Worm (Caenorhabditis elegans) whole organism, L3 larva: ENCODE results near the gene Y39B6A.13.

Source experiments
- elt-2 ChIP-seq: sonication (generic microtip); optimal IDR thresholded peaks from 2 replicates; lab custom pipeline; 2016; ENCODE audit warnings: missing genetic modification reagents, mild to moderate bottlenecking, missing genetic modification characterization, missing compliant biosample characterization
- mdl-1 ChIP-seq: fragments of 150-350 bp; optimal IDR thresholded peaks from 2 replicates; lab custom pipeline; 2014; ENCODE audit warnings: missing biosample characterization, missing genetic modification characterization
- nhr-11 ChIP-seq: fragments of 150-350 bp; optimal IDR thresholded peaks from 2 replicates; lab custom pipeline; 2014; ENCODE audit warnings: missing biosample characterization, missing genetic modification characterization
- nhr-237 ChIP-seq: fragments of 150-350 bp; optimal IDR thresholded peaks from 2 replicates; lab custom pipeline; 2014; ENCODE audit warnings: missing biosample characterization, missing genetic modification characterization
- nhr-28 ChIP-seq: fragments of 150-350 bp; optimal IDR thresholded peaks from 2 replicates; lab custom pipeline; 2014; ENCODE audit warnings: missing biosample characterization, missing genetic modification characterization
- skn-1 ChIP-seq: fragments of 150-350 bp; optimal IDR thresholded peaks from 2 replicates; lab custom pipeline; 2014; ENCODE audit warnings: missing biosample characterization, missing genetic modification characterization
- tbx-2 ChIP-seq: sonication (generic microtip); optimal IDR thresholded peaks from 2 replicates; lab custom pipeline; 2016; ENCODE audit warnings: mild to moderate bottlenecking, missing genetic modification characterization, missing compliant biosample characterization
- unc-39 ChIP-seq: sonication (generic microtip); optimal IDR thresholded peaks from 4 replicates; lab custom pipeline; 2017; ENCODE audit warnings: missing biosample characterization, missing genetic modification characterization

ce11 chrV:19090885-19091284 is 28.3 kb downstream of the Y39B6A.13 start:
- TF ChIP-seq mdl-1 (tag; lab: Kevin White, UChicago) (no peak), nhr-28 (no peak), elt-2 (no peak), nhr-237 (tag; lab: Kevin White, UChicago) (no peak), nhr-11 (tag; lab: Kevin White, UChicago) (no peak), tbx-2 (no peak), unc-39 (tag; lab: Kevin White, UChicago) (no peak), skn-1 (tag; lab: Kevin White, UChicago) (no peak)
